Worm (Caenorhabditis elegans) whole organism, young adult: ENCODE data around the gene F13H8.8.

Experiments used
- B0336.3 ChIP-seq: fragments of 200-800 bp; sonication (Bioruptor generic); IDR thresholded peaks from 2 replicates; pipeline ENCODE4 v1.3.6; 2022; ENCODE audit warnings: missing genetic modification characterization, missing compliant biosample characterization
- F23B12.7 ChIP-seq: sonication (generic microtip); optimal IDR thresholded peaks from 2 replicates; lab custom pipeline; 2017; ENCODE audit warnings: missing genetic modification characterization, mild to moderate bottlenecking, missing compliant biosample characterization, antibody characterized with exemption, moderate library complexity; ENCODE audit not compliant: insufficient read depth
- F49E8.2 ChIP-seq: sonication (generic microtip); optimal IDR thresholded peaks from 3 replicates; lab custom pipeline; 2017; ENCODE audit warnings: missing genetic modification characterization, mild to moderate bottlenecking, missing compliant biosample characterization, antibody characterized with exemption, moderate library complexity; ENCODE audit not compliant: insufficient read depth
- F52B5.7 ChIP-seq: sonication (generic microtip); optimal IDR thresholded peaks from 2 replicates; lab custom pipeline; 2016; ENCODE audit warnings: mild to moderate bottlenecking, missing genetic modification characterization, missing compliant biosample characterization
- F55B11.4 ChIP-seq: sonication (generic microtip); optimal IDR thresholded peaks from 2 replicates; lab custom pipeline; 2016; ENCODE audit warnings: missing compliant biosample characterization, missing genetic modification characterization, borderline replicate concordance; ENCODE audit not compliant: insufficient read depth
- K11D2.4 ChIP-seq: fragments of 200-800 bp; sonication (Bioruptor generic); IDR thresholded peaks from 2 replicates; pipeline ENCODE4 v1.3.6; 2022; ENCODE audit warnings: missing genetic modification reagents, missing genetic modification characterization, missing compliant biosample characterization
- Y53F4B.3 ChIP-seq: fragments of 200-800 bp; sonication (Bioruptor generic); IDR thresholded peaks from 2 replicates; pipeline ENCODE4 v1.3.6; 2022; ENCODE audit warnings: missing genetic modification reagents, missing genetic modification characterization, missing compliant biosample characterization
- Y53G8AR.9 ChIP-seq: fragments of 200-800 bp; sonication (Bioruptor generic); conservative IDR thresholded peaks from 2 replicates; pipeline ENCODE4 v1.3.6; 2022; ENCODE audit warnings: missing genetic modification reagents, missing genetic modification characterization, missing compliant biosample characterization
- Y56A3A.18 ChIP-seq: fragments of 200-800 bp; sonication (Bioruptor generic); IDR thresholded peaks from 2 replicates; pipeline ENCODE4 v1.3.6; 2022; ENCODE audit warnings: missing genetic modification reagents, missing genetic modification characterization, missing compliant biosample characterization
- Y79H2A.3 ChIP-seq: fragments of 200-800 bp; sonication (Bioruptor generic); conservative IDR thresholded peaks from 2 replicates; pipeline ENCODE4 v1.3.6; 2022; ENCODE audit warnings: missing genetic modification reagents, missing genetic modification characterization, missing compliant biosample characterization
- Y95B8A.8 ChIP-seq: fragments of 200-800 bp; sonication (Bioruptor generic); IDR thresholded peaks from 2 replicates; pipeline ENCODE4 v1.3.6; 2022; ENCODE audit warnings: missing genetic modification reagents, missing genetic modification characterization, missing compliant biosample characterization
- ama-1 ChIP-seq, 3 experiments: fragments of 150-350 bp in 1 of 3; sonication (generic microtip) in 2 of 3; optimal IDR thresholded peaks; 2 replicates each; lab custom pipeline; 2014 to 2018; ENCODE audit warnings: missing biosample characterization in 2 of 3, missing genetic modification characterization in 2 of 3, missing genetic modification reagents in 2 of 3
- aptf-3 ChIP-seq: fragments of 200-800 bp; sonication (Bioruptor generic); IDR thresholded peaks from 2 replicates; pipeline ENCODE4 v1.3.6; 2022; ENCODE audit warnings: missing genetic modification characterization, missing compliant biosample characterization
- atf-7 ChIP-seq: sonication (generic microtip); optimal IDR thresholded peaks from 2 replicates; lab custom pipeline; 2017; ENCODE audit warnings: mild to moderate bottlenecking, missing genetic modification characterization, missing compliant biosample characterization
- athp-1 ChIP-seq: sonication (generic microtip); optimal IDR thresholded peaks from 2 replicates; lab custom pipeline; 2017; ENCODE audit warnings: mild to moderate bottlenecking, missing genetic modification characterization, missing compliant biosample characterization
- attf-6 ChIP-seq: fragments of 200-800 bp; sonication (Bioruptor generic); IDR thresholded peaks from 2 replicates; pipeline ENCODE4 v1.3.6; 2022; ENCODE audit warnings: missing genetic modification reagents, missing genetic modification characterization, missing compliant biosample characterization
- bed-1 ChIP-seq: fragments of 200-800 bp; sonication (Bioruptor generic); IDR thresholded peaks from 2 replicates; pipeline ENCODE4 v1.3.6; 2022; ENCODE audit warnings: missing genetic modification reagents, missing genetic modification characterization, missing compliant biosample characterization
- bed-2 ChIP-seq: fragments of 200-800 bp; sonication (Bioruptor generic); IDR thresholded peaks from 2 replicates; pipeline ENCODE4 v1.3.6; 2022; ENCODE audit warnings: missing genetic modification reagents, missing genetic modification characterization, missing compliant biosample characterization
- cebp-2 ChIP-seq: fragments of 200-800 bp; sonication (Bioruptor generic); IDR thresholded peaks from 2 replicates; pipeline ENCODE4 v1.3.6; 2022; ENCODE audit warnings: missing genetic modification characterization, missing compliant biosample characterization
- ceh-40 ChIP-seq: fragments of 200-800 bp; sonication (Bioruptor generic); IDR thresholded peaks from 2 replicates; pipeline ENCODE4 v1.3.6; 2022; ENCODE audit warnings: missing genetic modification characterization, missing compliant biosample characterization
- ceh-79 ChIP-seq: sonication (generic microtip); optimal IDR thresholded peaks from 2 replicates; lab custom pipeline; 2017; ENCODE audit warnings: mild to moderate bottlenecking, missing genetic modification characterization, missing compliant biosample characterization
- ceh-91 ChIP-seq: fragments of 200-800 bp; sonication (Bioruptor generic); IDR thresholded peaks from 2 replicates; pipeline ENCODE4 v1.3.6; 2022; ENCODE audit warnings: missing genetic modification reagents, missing genetic modification characterization, missing compliant biosample characterization
- chd-7 ChIP-seq: sonication (generic microtip); optimal IDR thresholded peaks from 2 replicates; lab custom pipeline; 2016; ENCODE audit warnings: mild to moderate bottlenecking, missing genetic modification characterization, moderate library complexity, missing compliant biosample characterization
- egl-18 ChIP-seq: fragments of 200-800 bp; sonication (Bioruptor generic); IDR thresholded peaks from 2 replicates; pipeline ENCODE4 v1.3.6; 2022; ENCODE audit warnings: missing genetic modification reagents, missing genetic modification characterization, missing compliant biosample characterization
- ekl-4 ChIP-seq: fragments of 200-800 bp; sonication (Bioruptor generic); IDR thresholded peaks from 2 replicates; pipeline ENCODE4 v1.3.6; 2022; ENCODE audit warnings: missing genetic modification reagents, missing genetic modification characterization, missing compliant biosample characterization
- ets-4 ChIP-seq: fragments of 200-800 bp; sonication (Bioruptor generic); optimal IDR thresholded peaks from 2 replicates; lab custom pipeline; 2018; ENCODE audit warnings: mild to moderate bottlenecking, missing genetic modification characterization, missing compliant biosample characterization
- him-1 ChIP-seq: sonication (generic microtip); optimal IDR thresholded peaks from 2 replicates; lab custom pipeline; 2016; ENCODE audit warnings: missing genotype, missing genetic modification reagents, missing genetic modification characterization, missing compliant biosample characterization
- hmg-1.2 ChIP-seq: fragments of 200-800 bp; sonication (Bioruptor generic); IDR thresholded peaks from 2 replicates; pipeline ENCODE4 v1.3.6; 2022; ENCODE audit warnings: missing genetic modification reagents, missing genetic modification characterization, missing compliant biosample characterization
- hsf-1 ChIP-seq: fragments of 200-800 bp; sonication (Bioruptor generic); IDR thresholded peaks from 2 replicates; pipeline ENCODE4 v1.3.6; 2022; ENCODE audit warnings: missing genetic modification reagents, missing genetic modification characterization, missing compliant biosample characterization
- lin-35 ChIP-seq, 3 experiments: fragments of 150-350 bp in 2 of 3; sonication (generic microtip) in 1 of 3; optimal IDR thresholded peaks; 2 replicates each; lab custom pipeline; 2014 to 2018; ENCODE audit warnings: missing biosample characterization in 3 of 3, missing genetic modification characterization in 3 of 3, missing genetic modification reagents in 3 of 3
- lin-54 ChIP-seq: fragments of 200-800 bp; sonication (Bioruptor generic); optimal IDR thresholded peaks from 2 replicates; lab custom pipeline; 2018; ENCODE audit warnings: mild to moderate bottlenecking, missing genetic modification characterization, missing compliant biosample characterization
- lir-1 ChIP-seq: fragments of 200-800 bp; sonication (Bioruptor generic); conservative IDR thresholded peaks from 2 replicates; pipeline ENCODE4 v1.3.6; 2022; ENCODE audit warnings: missing genetic modification reagents, missing genetic modification characterization, missing compliant biosample characterization
- madf-6 ChIP-seq: fragments of 200-800 bp; sonication (Bioruptor generic); IDR thresholded peaks from 2 replicates; pipeline ENCODE4 v1.3.6; 2022; ENCODE audit warnings: missing genetic modification reagents, missing genetic modification characterization, missing compliant biosample characterization
- mxl-1 ChIP-seq: sonication (generic microtip); optimal IDR thresholded peaks from 2 replicates; lab custom pipeline; 2016; ENCODE audit warnings: missing genetic modification characterization, missing compliant biosample characterization
- nfya-2 ChIP-seq: fragments of 200-800 bp; sonication (Bioruptor generic); IDR thresholded peaks from 2 replicates; pipeline ENCODE4 v1.3.6; 2022; ENCODE audit warnings: missing genetic modification reagents, missing genetic modification characterization, missing compliant biosample characterization
- nfyb-1 ChIP-seq: fragments of 200-800 bp; sonication (Bioruptor generic); IDR thresholded peaks from 2 replicates; pipeline ENCODE4 v1.3.6; 2022; ENCODE audit warnings: missing genetic modification reagents, missing genetic modification characterization, missing compliant biosample characterization
- pbrm-1 ChIP-seq: fragments of 200-800 bp; sonication (Bioruptor generic); IDR thresholded peaks from 2 replicates; pipeline ENCODE4 v1.3.6; 2022; ENCODE audit warnings: missing genetic modification reagents, missing genetic modification characterization, missing compliant biosample characterization
- rcor-1 ChIP-seq: fragments of 200-800 bp; sonication (Bioruptor generic); IDR thresholded peaks from 2 replicates; pipeline ENCODE4 v1.3.6; 2022; ENCODE audit warnings: missing genetic modification reagents, missing genetic modification characterization, missing compliant biosample characterization
- repo-1 ChIP-seq: sonication (generic microtip); optimal IDR thresholded peaks from 2 replicates; lab custom pipeline; 2017; ENCODE audit warnings: mild to moderate bottlenecking, missing genetic modification characterization, missing compliant biosample characterization
- sea-2 ChIP-seq: fragments of 200-800 bp; sonication (Bioruptor generic); IDR thresholded peaks from 2 replicates; pipeline ENCODE4 v1.3.6; 2022; ENCODE audit warnings: missing genetic modification characterization, missing compliant biosample characterization
- snpc-1.3 ChIP-seq: sonication (generic microtip); optimal IDR thresholded peaks from 2 replicates; lab custom pipeline; 2017; ENCODE audit warnings: missing genetic modification characterization, mild to moderate bottlenecking, missing compliant biosample characterization, antibody characterized with exemption, moderate library complexity, missing genotype, missing genetic modification reagents; ENCODE audit not compliant: insufficient read depth
- snpc-3.4 ChIP-seq: sonication (generic microtip); optimal IDR thresholded peaks from 2 replicates; lab custom pipeline; 2017; ENCODE audit warnings: missing genetic modification characterization, mild to moderate bottlenecking, missing compliant biosample characterization, antibody characterized with exemption, moderate library complexity, missing genotype, missing genetic modification reagents
- unc-130 ChIP-seq: sonication (generic microtip); optimal IDR thresholded peaks from 2 replicates; lab custom pipeline; 2016; ENCODE audit warnings: missing genetic modification reagents, missing genetic modification characterization, missing compliant biosample characterization
- unc-62 ChIP-seq: fragments of 150-350 bp; optimal IDR thresholded peaks from 2 replicates; lab custom pipeline; 2014; ENCODE audit warnings: missing biosample characterization, missing genetic modification reagents, missing genetic modification characterization
- xnd-1 ChIP-seq: sonication (generic microtip); optimal IDR thresholded peaks from 2 replicates; lab custom pipeline; 2016; ENCODE audit warnings: missing genotype, missing genetic modification reagents, missing genetic modification characterization, missing compliant biosample characterization

The F13H8.8 gene

ce11 chrII:6256024-6256423 is 11.9 kb downstream of the F13H8.8 start, which contains the start of gene F13H8.5:
F13H8.5 (minus strand) TSS chrII:6256124.
- TF ChIP-seq snpc-1.3 (tag; lab: Kevin White, UChicago) (no peak), ets-4 (GFP tag; lab: Kevin White, UChicago) (no peak), B0336.3 (GFP tag; lab: Robert Waterston, UW) (no peak), ceh-91 (GFP tag; lab: Robert Waterston, UW) (no peak), sea-2 (GFP tag; lab: Robert Waterston, UW) (no peak), bed-2 (GFP tag; lab: Robert Waterston, UW) (no peak), unc-130 (GFP tag; lab: Kevin White, UChicago) (no peak), K11D2.4 (GFP tag; lab: Robert Waterston, UW) (no peak), Y53F4B.3 (GFP tag; lab: Robert Waterston, UW) (no peak), F23B12.7 (tag; lab: Kevin White, UChicago) (no peak), atf-7 (tag; lab: Kevin White, UChicago) (no peak), unc-62 (no peak)

DNA sequence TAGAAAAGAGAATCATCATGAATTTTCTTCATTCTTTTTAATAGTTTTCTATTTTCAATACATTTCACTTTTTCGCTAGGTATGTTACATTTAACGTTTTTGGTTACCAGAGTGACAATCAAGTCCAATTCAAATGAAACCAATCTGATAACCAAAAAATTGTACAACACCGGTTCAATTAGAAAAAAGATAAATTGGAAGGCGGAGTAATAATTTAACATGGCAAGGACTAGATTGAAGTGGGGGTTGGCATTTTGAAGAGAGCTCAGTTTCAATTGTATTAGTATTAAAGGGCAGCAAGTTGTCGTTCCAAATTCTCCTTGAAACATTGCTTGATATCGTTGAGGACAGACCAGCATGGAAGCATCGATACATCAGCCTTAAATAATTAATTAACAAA is 15.2 kb downstream of the F13H8.8 start:
- TF ChIP-seq him-1 (peak; percentile 18), snpc-1.3 (tag; lab: Kevin White, UChicago) (peak; percentile 44), ceh-40 (GFP tag; lab: Robert Waterston, UW) (no peak), Y95B8A.8 (GFP tag; lab: Robert Waterston, UW) (0 out of 2 replicates have a peak, but pooled peaks have one; percentile 51), egl-18 (no peak), bed-1 (GFP tag; lab: Robert Waterston, UW) (no peak), lir-1 (GFP tag; lab: Robert Waterston, UW) (no peak), ekl-4 (GFP tag; lab: Robert Waterston, UW) (peak; percentile 73), athp-1 (tag; lab: Kevin White, UChicago) (peak; percentile 33), cebp-2 (GFP tag; lab: Robert Waterston, UW) (no peak), madf-6 (GFP tag; lab: Robert Waterston, UW) (peak; percentile 67), ceh-79 (peak; percentile 44), Y79H2A.3 (GFP tag; lab: Robert Waterston, UW) (peak; percentile 60; the same call in 1 of the 2 replicates), B0336.3 (GFP tag; lab: Robert Waterston, UW) (peak; percentile 55; the same call in 1 of the 2 replicates), snpc-3.4 (tag; lab: Kevin White, UChicago) (peak; percentile 33), repo-1 (tag; lab: Kevin White, UChicago) (peak; percentile 37), Y56A3A.18 (GFP tag; lab: Robert Waterston, UW) (peak; percentile 63; the same call in 1 of the 2 replicates), F23B12.7 (tag; lab: Kevin White, UChicago) (no peak), hmg-1.2 (GFP tag; lab: Robert Waterston, UW) (0 out of 2 replicates have a peak, but pooled peaks have one; percentile 22), lin-35 (GFP tag; optimal IDR thresholded peaks at IDR 0.05; lab: Kevin White, UChicago) (no peak), nfya-2 (GFP tag; lab: Robert Waterston, UW) (no peak), hsf-1 (GFP tag; lab: Robert Waterston, UW) (0 out of 2 replicates have a peak, but pooled peaks have one; percentile 38), F52B5.7 (tag; lab: Kevin White, UChicago) (no peak), Y53G8AR.9 (peak; percentile 82), aptf-3 (GFP tag; lab: Robert Waterston, UW) (0 out of 2 replicates have a peak, but pooled peaks have one; percentile 18), attf-6 (GFP tag; lab: Robert Waterston, UW) (peak; percentile 68; the same call in 1 of the 2 replicates), nfyb-1 (GFP tag; lab: Robert Waterston, UW) (0 out of 2 replicates have a peak, but pooled peaks have one; percentile 24), F49E8.2 (tag; lab: Kevin White, UChicago) (peak; percentile 31), xnd-1 (tag; lab: Kevin White, UChicago) (peak; percentile 39), lin-54 (GFP tag; lab: Kevin White, UChicago) (peak; percentile 44), pbrm-1 (0 out of 2 replicates have a peak, but pooled peaks have one; percentile 29), F55B11.4 (no peak), mxl-1 (tag; lab: Kevin White, UChicago) (no peak), rcor-1 (peak; percentile 33; the same call in 1 of the 2 replicates), ama-1 (optimal IDR thresholded peaks at IDR 0.05; lab: Kevin White, UChicago) (no peak), ama-1 (GFP tag; optimal IDR thresholded peaks at IDR 0.05; lab: Kevin White, UChicago) (peak in 1 of 2 experiments; percentile 74), chd-7 (tag; lab: Kevin White, UChicago) (peak; percentile 59)
